Fruit fly (Drosophila melanogaster): ENCODE results near the gene Pxt.

The Pxt gene

DNA sequence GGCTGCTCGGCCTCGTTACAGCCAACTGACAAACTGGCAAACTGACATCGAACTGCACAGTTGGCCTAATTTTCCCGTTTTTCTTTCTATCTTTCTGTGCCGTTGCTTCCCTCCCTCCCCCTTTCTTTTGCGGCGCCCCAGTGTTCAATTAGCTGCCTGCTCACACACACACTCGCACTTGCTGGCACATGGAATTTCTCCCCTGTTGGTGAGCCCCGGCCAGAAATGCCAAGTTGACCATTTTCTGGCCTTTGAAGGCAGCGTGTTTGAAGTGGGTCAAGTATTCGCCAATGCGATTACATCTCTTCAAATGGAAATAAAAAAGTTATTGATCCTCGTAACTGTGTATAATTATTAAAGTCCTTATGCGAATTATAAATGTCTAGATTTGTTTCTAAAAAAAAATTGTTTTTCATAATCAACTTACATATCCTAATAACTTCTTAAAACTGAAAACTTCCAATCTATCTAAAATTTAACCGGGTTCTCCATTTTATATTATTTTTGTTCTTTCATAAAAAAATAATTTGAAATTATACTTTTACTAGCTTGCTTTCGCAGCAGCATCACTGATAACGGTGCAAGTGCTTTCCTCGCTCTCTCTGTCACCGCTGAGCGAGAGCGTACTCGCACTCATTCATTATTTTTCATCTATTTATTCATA lies 38.5 kb upstream of the Pxt start:
- TF ChIP-seq fd96Ca (GFP tag; IDR thresholded peaks at IDR 0.05): no peak
- peak; percentile 21 for TF ChIP-seq CG9948 (tag; optimal IDR thresholded peaks at IDR 0.05)
- peak; percentile 33 for TF ChIP-seq EcR (GFP tag; optimal IDR thresholded peaks at IDR 0.05)
- TF ChIP-seq CG15710 (tag; optimal IDR thresholded peaks at IDR 0.05): peak; percentile 23
- no peak for TF ChIP-seq rn (GFP tag; IDR thresholded peaks at IDR 0.05)
- no peak for TF ChIP-seq CG17806 (tag; optimal IDR thresholded peaks at IDR 0.05)
- no peak for TF ChIP-seq CG8159 (tag; optimal IDR thresholded peaks at IDR 0.05)
- no peak for TF ChIP-seq D1 (tag; optimal IDR thresholded peaks at IDR 0.05)
- peak; percentile 58 for TF ChIP-seq Snoo (tag; optimal IDR thresholded peaks at IDR 0.05)
- no peak for TF ChIP-seq CG4496 (GFP tag; IDR thresholded peaks at IDR 0.05)
- TF ChIP-seq CG34367 (tag; optimal IDR thresholded peaks at IDR 0.05): peak; percentile 0
- TF ChIP-seq CG10348 (GFP tag; IDR thresholded peaks at IDR 0.05): no peak
- peak; percentile 44; the same call in 1 of the 2 replicates for TF ChIP-seq CG32121 (GFP tag; IDR thresholded peaks at IDR 0.05)
- peak; percentile 45 for TF ChIP-seq CG8301 (tag; optimal IDR thresholded peaks at IDR 0.05)
- TF ChIP-seq gl (tag; optimal IDR thresholded peaks at IDR 0.05): no peak
- TF ChIP-seq Ets98B (GFP tag; IDR thresholded peaks at IDR 0.05): peak; percentile 5
- TF ChIP-seq CG12605 (GFP tag; IDR thresholded peaks at IDR 0.05): no peak
- TF ChIP-seq CG13204 (GFP tag; optimal IDR thresholded peaks at IDR 0.05): no peak
- TF ChIP-seq Pif1B (GFP tag; optimal IDR thresholded peaks at IDR 0.05): no peak
- TF ChIP-seq CG14655 (GFP tag; optimal IDR thresholded peaks at IDR 0.05): no peak
- TF ChIP-seq Pif1A (GFP tag; optimal IDR thresholded peaks at IDR 0.05): no peak

DNA sequence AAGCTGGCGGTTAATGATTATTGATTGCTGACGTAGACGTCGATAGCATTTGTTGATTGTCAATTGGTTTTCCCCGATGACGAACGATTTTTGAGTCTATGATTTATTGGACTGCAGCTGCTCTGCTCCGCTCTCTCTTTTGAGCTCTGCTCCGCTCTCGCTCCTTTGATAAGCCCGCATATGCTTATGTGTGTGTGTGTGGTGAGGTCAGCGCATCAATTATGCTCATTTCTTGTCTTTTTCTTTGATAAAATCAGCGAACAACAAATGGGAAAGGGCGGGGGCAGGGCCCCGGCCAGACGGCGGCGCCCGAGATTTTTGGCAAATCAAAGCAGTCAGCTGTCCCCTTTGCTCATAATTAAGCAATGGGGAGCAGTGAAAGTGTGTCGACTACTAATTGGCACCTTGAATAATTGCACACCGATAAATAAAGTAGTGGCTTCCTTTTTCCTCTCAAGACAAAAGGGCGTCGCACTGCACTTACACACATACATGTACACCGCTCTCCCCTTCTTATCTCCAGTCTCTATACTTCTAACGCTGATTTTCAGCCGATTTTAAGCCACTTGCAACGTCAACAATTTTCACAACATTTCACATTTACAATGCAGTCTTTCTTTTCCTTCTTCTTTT lies 37.5 kb upstream of the Pxt start:
- TF ChIP-seq EcR (GFP tag; optimal IDR thresholded peaks at IDR 0.05) (peak; percentile 85), CG17806 (tag; optimal IDR thresholded peaks at IDR 0.05) (no peak), CG8301 (tag; optimal IDR thresholded peaks at IDR 0.05) (no peak), Ets98B (GFP tag; IDR thresholded peaks at IDR 0.05) (no peak), Pif1B (GFP tag; optimal IDR thresholded peaks at IDR 0.05) (no peak), CG12605 (GFP tag; IDR thresholded peaks at IDR 0.05) (no peak), CG14655 (GFP tag; optimal IDR thresholded peaks at IDR 0.05) (no peak), CG15710 (tag; optimal IDR thresholded peaks at IDR 0.05) (no peak)

DNA sequence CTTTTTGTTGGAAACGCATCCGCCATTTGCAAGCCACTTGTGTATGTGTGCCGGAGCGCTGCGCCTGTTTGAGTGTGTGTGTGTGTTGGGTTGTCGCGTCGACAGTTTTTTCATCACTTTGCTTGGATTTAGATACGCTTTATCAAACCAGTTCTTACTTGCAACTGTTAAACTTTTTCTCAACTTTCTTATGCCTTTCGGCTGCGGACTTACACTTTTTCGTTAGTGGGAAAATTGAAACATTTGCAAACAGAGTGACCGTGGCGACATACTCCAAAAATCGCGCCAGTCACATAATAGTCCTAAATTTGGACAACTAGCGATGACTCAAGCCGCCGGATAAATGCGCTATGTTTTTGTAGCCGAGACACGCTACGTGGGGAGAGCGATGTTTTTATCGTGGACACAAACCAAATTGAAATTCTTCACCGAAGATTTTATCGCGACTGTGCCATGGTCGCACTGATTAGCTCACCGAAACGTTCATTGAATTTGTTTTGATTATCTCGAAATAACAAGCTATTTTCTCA lies 36.9 kb upstream of the Pxt start, which contains the start of the genes alt and CG7655:
Gene alt, minus strand, starts transcription at position 272 of the 530 bp plus-strand sequence.
Gene CG7655, plus strand, starts transcription at position 426 of the 530 bp plus-strand sequence.
- TF ChIP-seq Pif1A (GFP tag; optimal IDR thresholded peaks at IDR 0.05) (no peak), gl (tag; optimal IDR thresholded peaks at IDR 0.05) (peak; percentile 8), EcR (GFP tag; optimal IDR thresholded peaks at IDR 0.05) (peak; percentile 78), Pif1B (GFP tag; optimal IDR thresholded peaks at IDR 0.05) (no peak)

DNA sequence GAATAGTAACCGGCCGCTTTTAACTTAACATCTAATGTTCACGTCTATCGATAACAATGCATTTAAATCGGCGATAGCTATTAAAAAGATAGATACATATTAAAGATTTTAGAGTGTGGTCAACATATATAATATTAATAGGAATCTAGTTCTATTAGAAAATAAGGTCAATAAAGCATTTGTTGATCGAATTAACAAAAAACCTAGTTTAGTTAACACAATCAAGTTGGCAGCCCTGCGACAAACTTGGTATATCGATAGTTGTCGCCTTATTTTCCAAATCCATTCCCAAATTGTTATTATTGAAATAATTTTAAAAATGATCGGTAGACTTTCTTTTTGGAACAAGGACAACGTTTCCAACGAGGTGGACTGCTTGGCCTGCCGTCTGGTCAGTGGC lies 34.4 kb upstream of the Pxt start, which contains the start of the genes CG31251 and CG31360:
Gene CG31251, minus strand, starts transcription at position 62 of the 400 bp plus-strand sequence.
Gene CG31360, plus strand, starts transcription at position 244 of the 400 bp plus-strand sequence.
- peak; percentile 0 for TF ChIP-seq CG15710 (tag; optimal IDR thresholded peaks at IDR 0.05)
- TF ChIP-seq gl (tag; optimal IDR thresholded peaks at IDR 0.05): no peak

DNA sequence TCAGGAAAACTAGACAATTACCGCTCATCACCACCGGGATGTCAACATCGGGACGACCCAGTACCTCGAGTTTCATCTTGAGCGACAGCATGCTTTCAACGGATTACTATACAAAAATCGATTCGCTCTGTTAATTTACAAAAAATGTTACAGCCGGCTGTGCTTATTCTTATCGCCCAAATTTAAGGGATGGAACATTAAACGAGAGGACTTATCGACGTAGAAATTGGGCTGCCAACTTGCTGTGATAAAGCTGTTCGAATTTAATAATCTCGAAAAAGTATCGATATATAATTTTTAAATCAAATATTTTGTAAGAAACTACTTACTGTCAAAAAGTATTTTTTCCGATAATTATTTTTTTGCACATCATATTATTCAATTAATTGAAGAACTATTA lies 32.4 kb upstream of the Pxt start, which contains the start of gene CG31249:
Gene CG31249, minus strand, starts transcription at position 197 of the 400 bp plus-strand sequence.
- TF ChIP-seq CG8301 (tag; optimal IDR thresholded peaks at IDR 0.05) (no peak), EcR (GFP tag; optimal IDR thresholded peaks at IDR 0.05) (no peak), CG9948 (tag; optimal IDR thresholded peaks at IDR 0.05) (no peak), Pif1B (GFP tag; optimal IDR thresholded peaks at IDR 0.05) (no peak), Snoo (tag; optimal IDR thresholded peaks at IDR 0.05) (no peak), CG12605 (GFP tag; IDR thresholded peaks at IDR 0.05) (no peak), CG15710 (tag; optimal IDR thresholded peaks at IDR 0.05) (no peak), D1 (tag; optimal IDR thresholded peaks at IDR 0.05) (no peak), Ets98B (GFP tag; IDR thresholded peaks at IDR 0.05) (no peak), gl (tag; optimal IDR thresholded peaks at IDR 0.05) (no peak)

DNA sequence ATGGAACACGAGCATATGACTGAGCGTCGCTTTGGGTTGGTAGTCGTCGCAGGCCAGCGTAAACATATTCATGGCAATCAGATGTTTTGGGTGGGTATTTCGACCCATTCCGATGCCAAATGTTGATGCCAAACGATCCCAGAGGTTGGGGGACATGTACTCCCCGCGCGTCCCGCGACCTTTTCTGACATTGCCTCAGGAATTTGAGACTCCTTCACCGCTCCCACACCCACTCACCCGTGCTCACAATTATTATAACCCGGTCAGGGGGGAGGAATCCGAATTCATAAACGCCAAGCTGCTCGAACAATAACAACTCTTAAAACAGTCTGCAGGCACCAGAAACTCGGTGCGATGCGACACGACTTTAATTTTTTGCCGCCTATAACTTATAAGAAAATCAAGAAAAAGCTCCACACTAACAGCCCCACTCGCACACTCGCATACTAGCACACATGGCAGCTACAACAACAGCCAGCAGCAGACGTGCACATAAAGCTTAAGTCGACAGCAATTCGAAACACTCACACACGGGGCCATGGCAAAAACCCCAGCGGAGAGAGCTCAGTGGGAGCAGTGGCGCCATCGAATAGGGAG lies 19.3 kb upstream of the Pxt start:
- TF ChIP-seq CG12605 (GFP tag; IDR thresholded peaks at IDR 0.05): no peak
- TF ChIP-seq D1 (tag; optimal IDR thresholded peaks at IDR 0.05): no peak
- no peak for TF ChIP-seq CG15710 (tag; optimal IDR thresholded peaks at IDR 0.05)
- no peak for TF ChIP-seq CG14655 (GFP tag; optimal IDR thresholded peaks at IDR 0.05)
- TF ChIP-seq CG4496 (GFP tag; IDR thresholded peaks at IDR 0.05): no peak; the same call in 2 of the 3 replicates
- TF ChIP-seq CG13204 (GFP tag; optimal IDR thresholded peaks at IDR 0.05): no peak
- no peak for TF ChIP-seq CG32121 (GFP tag; IDR thresholded peaks at IDR 0.05)
- no peak for TF ChIP-seq rn (GFP tag; IDR thresholded peaks at IDR 0.05)
- TF ChIP-seq CG17806 (tag; optimal IDR thresholded peaks at IDR 0.05): no peak
- TF ChIP-seq Ets98B (GFP tag; IDR thresholded peaks at IDR 0.05): no peak
- TF ChIP-seq gl (tag; optimal IDR thresholded peaks at IDR 0.05): no peak
- no peak for TF ChIP-seq fd96Ca (GFP tag; IDR thresholded peaks at IDR 0.05)
- no peak for TF ChIP-seq CG8159 (tag; optimal IDR thresholded peaks at IDR 0.05)
- no peak for TF ChIP-seq Snoo (tag; optimal IDR thresholded peaks at IDR 0.05)
- TF ChIP-seq CG9948 (tag; optimal IDR thresholded peaks at IDR 0.05): no peak
- TF ChIP-seq Pif1B (GFP tag; optimal IDR thresholded peaks at IDR 0.05): no peak
- TF ChIP-seq CG34367 (tag; optimal IDR thresholded peaks at IDR 0.05): no peak
- no peak for TF ChIP-seq EcR (GFP tag; optimal IDR thresholded peaks at IDR 0.05)
- no peak for TF ChIP-seq CG10348 (GFP tag; IDR thresholded peaks at IDR 0.05)
